Fruit fly (Drosophila melanogaster): Measurements from ENCODE around the gene CG9518.

DNA sequence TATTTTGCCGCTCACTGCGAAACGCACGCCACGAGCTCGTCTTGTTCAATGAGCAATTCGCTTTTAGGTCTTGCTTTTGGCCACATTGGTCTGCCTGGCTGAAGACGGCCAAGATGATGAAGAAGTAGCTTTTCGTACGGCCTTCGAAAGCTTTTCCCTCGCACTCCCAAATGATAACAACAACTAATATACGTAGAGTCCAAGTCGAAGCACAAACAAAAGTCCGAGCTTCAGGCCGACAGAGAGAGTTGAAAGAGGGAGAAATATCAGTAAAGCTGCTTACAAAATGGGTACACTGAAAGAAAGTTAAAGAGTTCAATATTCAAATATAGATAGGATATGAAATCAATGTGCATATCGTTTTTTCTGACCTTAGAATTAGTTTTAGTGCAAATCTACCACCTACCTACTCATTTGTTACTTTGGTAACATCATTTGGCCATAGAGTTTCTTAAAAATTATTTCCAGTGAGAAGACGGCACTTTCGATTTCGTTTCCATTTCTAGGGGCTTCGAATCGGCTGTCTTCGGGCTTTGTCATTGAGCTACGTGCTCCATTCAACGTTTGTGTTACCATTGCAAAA, 11.6 kb upstream of the CG9518 start, which contains the start of the genes CG45064 and CG45065:
- TF ChIP-seq CG32121 (GFP tag; IDR thresholded peaks at IDR 0.05) (peak; percentile 91), rn (GFP tag; IDR thresholded peaks at IDR 0.05) (peak; percentile 71), CG9948 (tag; optimal IDR thresholded peaks at IDR 0.05) (peak; percentile 68), Pif1B (GFP tag; optimal IDR thresholded peaks at IDR 0.05) (peak; percentile 85), gl (tag; optimal IDR thresholded peaks at IDR 0.05) (no peak), CG13204 (GFP tag; optimal IDR thresholded peaks at IDR 0.05) (no peak), CG34367 (tag; optimal IDR thresholded peaks at IDR 0.05) (peak; percentile 37), CG17806 (tag; optimal IDR thresholded peaks at IDR 0.05) (peak; percentile 70), Ets98B (GFP tag; IDR thresholded peaks at IDR 0.05) (peak; percentile 93), CG8301 (tag; optimal IDR thresholded peaks at IDR 0.05) (peak; percentile 73), CG14655 (GFP tag; optimal IDR thresholded peaks at IDR 0.05) (peak; percentile 56)
